Worm (Caenorhabditis elegans): ENCODE measurements around the gene R04F11.2.

The R04F11.2 gene

ce11 chrV:12307011-12307540 lies 11.1 kb upstream of the R04F11.2 start, which contains the start of gene srg-45:
TSS of gene srg-45 (plus strand) at chrV:12307490.
- TF ChIP-seq tbx-2 (tag; optimal IDR thresholded peaks at IDR 0.05): no peak
- TF ChIP-seq ceh-2 (tag; optimal IDR thresholded peaks at IDR 0.05): no peak
- TF ChIP-seq gmeb-2 (tag; optimal IDR thresholded peaks at IDR 0.05): no peak
- no peak for TF ChIP-seq unc-42 (tag; optimal IDR thresholded peaks at IDR 0.05)
- TF ChIP-seq fax-1 (tag; optimal IDR thresholded peaks at IDR 0.05): no peak
- TF ChIP-seq ahr-1 (tag; optimal IDR thresholded peaks at IDR 0.05): no peak
- no peak for TF ChIP-seq ceh-6 (GFP tag; optimal IDR thresholded peaks at IDR 0.05)
- no peak for TF ChIP-seq ztf-16 (tag; optimal IDR thresholded peaks at IDR 0.05)
- no peak for TF ChIP-seq ceh-19 (GFP tag; optimal IDR thresholded peaks at IDR 0.05)
- TF ChIP-seq madf-2 (tag; optimal IDR thresholded peaks at IDR 0.05): no peak
- TF ChIP-seq nhr-232 (tag; optimal IDR thresholded peaks at IDR 0.05): no peak
- TF ChIP-seq pha-4 (tag; optimal IDR thresholded peaks at IDR 0.05): no peak
- no peak for TF ChIP-seq C38D4.7 (GFP tag; optimal IDR thresholded peaks at IDR 0.05)
- no peak for TF ChIP-seq T23F11.4 (GFP tag; optimal IDR thresholded peaks at IDR 0.05)
- no peak for TF ChIP-seq K02D7.2 (tag; optimal IDR thresholded peaks at IDR 0.05)

ce11 chrV:12310256-12310655 lies 7.9 kb upstream of the R04F11.2 start, which contains the start of gene hpo-30:
TSS of gene hpo-30 (minus strand) at chrV:12310356.
- no peak for TF ChIP-seq fax-1 (tag; optimal IDR thresholded peaks at IDR 0.05)
- TF ChIP-seq T23F11.4 (GFP tag; optimal IDR thresholded peaks at IDR 0.05): no peak
- TF ChIP-seq fkh-6 (tag; optimal IDR thresholded peaks at IDR 0.05): no peak

DNA sequence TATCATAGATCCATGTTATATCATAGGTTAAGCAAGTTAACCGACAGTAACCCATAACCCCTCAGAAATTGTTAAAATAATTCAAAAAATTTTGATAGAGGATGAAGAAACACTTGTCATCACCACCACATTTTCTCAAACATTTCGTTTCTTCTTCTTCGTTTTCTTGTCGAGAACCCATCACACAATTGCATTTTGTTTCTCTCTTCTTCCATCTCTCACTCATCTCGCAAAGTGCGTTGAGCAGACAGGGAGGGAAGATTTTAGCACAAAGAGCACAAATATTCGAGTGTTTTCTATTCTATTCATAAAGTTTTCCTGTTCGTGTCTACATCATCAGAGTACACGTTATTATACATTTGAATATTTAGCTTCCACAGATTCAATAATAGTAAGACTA lies 3.8 kb upstream of the R04F11.2 start:
- TF ChIP-seq unc-42 (tag; optimal IDR thresholded peaks at IDR 0.05) (peak; percentile 59), C38D4.7 (GFP tag; optimal IDR thresholded peaks at IDR 0.05) (no peak)

ce11 chrV:12316076-12316475 lies 2.1 kb upstream of the R04F11.2 start:
- TF ChIP-seq ceh-14 (tag; optimal IDR thresholded peaks at IDR 0.05) (no peak), nfya-1 (tag; optimal IDR thresholded peaks at IDR 0.05) (no peak), pha-4 (tag; optimal IDR thresholded peaks at IDR 0.05) (no peak), ama-1 (optimal IDR thresholded peaks at IDR 0.05) (no peak), ttx-3 (tag; optimal IDR thresholded peaks at IDR 0.05) (no peak), ceh-24 (tag; optimal IDR thresholded peaks at IDR 0.05) (no peak), fkh-10 (GFP tag; optimal IDR thresholded peaks at IDR 0.05) (no peak), ceh-45 (GFP tag; IDR thresholded peaks at IDR 0.05) (no peak), ceh-6 (GFP tag; optimal IDR thresholded peaks at IDR 0.05) (no peak), madf-2 (tag; optimal IDR thresholded peaks at IDR 0.05) (no peak), sdc-2 (tag; optimal IDR thresholded peaks at IDR 0.05) (no peak), C08G9.2 (tag; optimal IDR thresholded peaks at IDR 0.05) (no peak)

DNA sequence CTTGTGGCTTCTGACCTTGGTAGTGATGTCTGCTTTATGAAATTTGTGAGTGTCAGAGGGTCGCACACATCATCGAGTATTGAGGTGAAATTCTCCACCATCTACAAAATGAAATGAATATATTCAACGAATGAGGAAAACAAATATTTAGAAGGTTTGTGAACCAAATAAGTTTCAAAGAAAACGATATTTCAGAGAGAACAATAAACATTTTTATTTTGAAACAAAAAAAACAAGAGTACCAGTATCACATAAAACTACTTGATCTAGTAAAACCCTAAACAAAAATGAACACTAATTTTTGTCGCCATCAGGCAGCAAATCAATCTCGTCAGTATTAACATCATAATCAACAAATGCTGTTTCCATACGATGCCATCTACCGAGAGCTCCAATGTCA lies 1.1 kb upstream of the R04F11.2 start, which contains the start of gene R04F11.3:
R04F11.3 (minus strand) TSS at position 101 of the 400 bp plus-strand sequence.
- no peak for TF ChIP-seq ets-4 (tag; optimal IDR thresholded peaks at IDR 0.05)
- TF ChIP-seq fkh-6 (tag; optimal IDR thresholded peaks at IDR 0.05): no peak
- TF ChIP-seq mec-3 (tag; optimal IDR thresholded peaks at IDR 0.05; ENCODE audit: borderline replicate concordance): no peak
- no peak for TF ChIP-seq C08G9.2 (tag; optimal IDR thresholded peaks at IDR 0.05)
- TF ChIP-seq ceh-18 (tag; optimal IDR thresholded peaks at IDR 0.05): no peak
- no peak for TF ChIP-seq pqm-1 (tag; optimal IDR thresholded peaks at IDR 0.05)
- no peak for TF ChIP-seq F13H6.1 (tag; optimal IDR thresholded peaks at IDR 0.05)
- TF ChIP-seq C38D4.7 (GFP tag; optimal IDR thresholded peaks at IDR 0.05): no peak
- no peak for TF ChIP-seq eyg-1 (tag; optimal IDR thresholded peaks at IDR 0.05)
- no peak for TF ChIP-seq ceh-48 (tag; optimal IDR thresholded peaks at IDR 0.05)
- no peak for TF ChIP-seq ceh-6 (GFP tag; optimal IDR thresholded peaks at IDR 0.05)
- no peak for TF ChIP-seq sox-2 (GFP tag; IDR thresholded peaks at IDR 0.05)
